Fruit fly (Drosophila melanogaster) whole organism, embryonic: ENCODE data around the gene Etl1.
A peak's percentile ranks its signal among the peaks of the same experiment; 100 is the strongest.

Source experiments
- ATbp ChIP-seq: fragments of 200-800 bp; sonication (Bioruptor generic); optimal IDR thresholded peaks from 2 replicates; lab custom pipeline; 2017; ENCODE audit warnings: missing biosample characterization, mild to moderate bottlenecking, missing genetic modification characterization, missing genetic modification reagents
- Adf1 ChIP-seq: fragments of 200-800 bp; sonication (Bioruptor generic); IDR thresholded peaks from 2 replicates; pipeline ENCODE4 v1.3.6; 2022; ENCODE audit warnings: missing biosample characterization, missing genetic modification characterization
- Asciz ChIP-seq: fragments of 200-800 bp; sonication (Bioruptor generic); optimal IDR thresholded peaks from 2 replicates; lab custom pipeline; 2017; ENCODE audit warnings: missing biosample characterization, mild to moderate bottlenecking, missing genetic modification characterization, missing genetic modification reagents
- Atf-2 ChIP-seq: fragments of 200-800 bp; sonication (Bioruptor generic); optimal IDR thresholded peaks from 2 replicates; lab custom pipeline; 2016; ENCODE audit warnings: missing biosample characterization, missing genetic modification characterization
- CG10147 ChIP-seq: fragments of 200-800 bp; sonication (Bioruptor generic); optimal IDR thresholded peaks from 2 replicates; lab custom pipeline; 2019; ENCODE audit warnings: missing biosample characterization, mild to moderate bottlenecking, missing genetic modification characterization, moderate library complexity
- CG10321 ChIP-seq: fragments of 200-800 bp; sonication (Bioruptor generic); IDR thresholded peaks from 2 replicates; pipeline ENCODE4 v1.3.6; 2022; ENCODE audit warnings: missing biosample characterization, missing genetic modification characterization
- CG12299 ChIP-seq: fragments of 200-800 bp; sonication (Bioruptor generic); optimal IDR thresholded peaks from 2 replicates; lab custom pipeline; 2018; ENCODE audit warnings: missing biosample characterization, mild to moderate bottlenecking, missing genetic modification characterization
- CG12391 ChIP-seq: fragments of 200-800 bp; sonication (Bioruptor generic); optimal IDR thresholded peaks from 3 replicates; lab custom pipeline; 2018; ENCODE audit warnings: missing biosample characterization, mild to moderate bottlenecking, missing genetic modification characterization, moderate library complexity
- CG12942 ChIP-seq: fragments of 200-800 bp; sonication (Bioruptor generic); optimal IDR thresholded peaks from 3 replicates; lab custom pipeline; 2016; ENCODE audit warnings: missing biosample characterization, missing genetic modification characterization
- CG13424 ChIP-seq: fragments of 200-800 bp; sonication (Bioruptor generic); optimal IDR thresholded peaks from 2 replicates; lab custom pipeline; 2019; ENCODE audit warnings: missing biosample characterization, mild to moderate bottlenecking, missing genetic modification characterization, moderate library complexity
- CG13894 ChIP-seq: fragments of 200-800 bp; sonication (Bioruptor generic); optimal IDR thresholded peaks from 3 replicates; lab custom pipeline; 2018; ENCODE audit warnings: missing biosample characterization, mild to moderate bottlenecking, missing genetic modification characterization, moderate library complexity
- CG14965 ChIP-seq: fragments of 200-800 bp; sonication (Bioruptor generic); optimal IDR thresholded peaks from 2 replicates; lab custom pipeline; 2016; ENCODE audit warnings: missing biosample characterization, missing genetic modification characterization, borderline replicate concordance
- CG17359 ChIP-seq: fragments of 200-800 bp; sonication (Bioruptor generic); optimal IDR thresholded peaks from 3 replicates; lab custom pipeline; 2018; ENCODE audit warnings: missing biosample characterization, mild to moderate bottlenecking, missing genetic modification characterization, moderate library complexity
- CG17385 ChIP-seq: fragments of 200-800 bp; sonication (Bioruptor generic); optimal IDR thresholded peaks from 3 replicates; lab custom pipeline; 2018; ENCODE audit warnings: missing biosample characterization, mild to moderate bottlenecking, missing genetic modification characterization
- CG2199 ChIP-seq: fragments of 200-800 bp; sonication (Bioruptor generic); IDR thresholded peaks from 3 replicates; pipeline ENCODE4 v1.3.6; 2022; ENCODE audit warnings: missing biosample characterization, missing genetic modification characterization
- CG3163 ChIP-seq: fragments of 200-800 bp; sonication (Bioruptor generic); optimal IDR thresholded peaks from 3 replicates; lab custom pipeline; 2016; ENCODE audit warnings: missing biosample characterization, missing genetic modification characterization
- CG3847 ChIP-seq: fragments of 200-800 bp; sonication (Bioruptor generic); IDR thresholded peaks from 2 replicates; pipeline ENCODE4 v1.3.6; 2022; ENCODE audit warnings: missing biosample characterization, missing genetic modification characterization
- CG4424 ChIP-seq: fragments of 200-800 bp; sonication (Bioruptor generic); optimal IDR thresholded peaks from 3 replicates; lab custom pipeline; 2016; ENCODE audit warnings: missing biosample characterization, missing genetic modification characterization
- CG6254 ChIP-seq: fragments of 200-800 bp; sonication (Bioruptor generic); optimal IDR thresholded peaks from 3 replicates; lab custom pipeline; 2017; ENCODE audit warnings: mild to moderate bottlenecking, missing biosample characterization, missing genetic modification reagents, missing genetic modification characterization
- CG7556 ChIP-seq: fragments of 200-800 bp; sonication (Bioruptor generic); optimal IDR thresholded peaks from 2 replicates; lab custom pipeline; 2017; ENCODE audit warnings: missing biosample characterization, mild to moderate bottlenecking, missing genetic modification characterization
- CG8281 ChIP-seq: fragments of 200-800 bp; sonication (Bioruptor generic); optimal IDR thresholded peaks from 2 replicates; lab custom pipeline; 2018; ENCODE audit warnings: missing biosample characterization, mild to moderate bottlenecking, missing genetic modification characterization, moderate library complexity
- Chrac-16 ChIP-seq: fragments of 200-800 bp; sonication (Bioruptor generic); optimal IDR thresholded peaks from 3 replicates; lab custom pipeline; 2016; ENCODE audit warnings: missing biosample characterization, missing genetic modification characterization
- Gsc ChIP-seq: fragments of 200-800 bp; sonication (Bioruptor generic); IDR thresholded peaks from 2 replicates; pipeline ENCODE4 v1.3.6; 2022; ENCODE audit warnings: missing biosample characterization, missing genetic modification characterization
- HLH3B ChIP-seq: fragments of 200-800 bp; sonication (Bioruptor generic); IDR thresholded peaks from 2 replicates; pipeline ENCODE4 v1.3.6; 2022; ENCODE audit warnings: missing biosample characterization, missing genetic modification characterization
- HmgZ ChIP-seq: fragments of 200-800 bp; sonication (Bioruptor generic); optimal IDR thresholded peaks from 2 replicates; lab custom pipeline; 2018; ENCODE audit warnings: missing biosample characterization, mild to moderate bottlenecking, missing genetic modification characterization
- Jarid2 ChIP-seq: fragments of 200-800 bp; sonication (Bioruptor generic); optimal IDR thresholded peaks from 3 replicates; lab custom pipeline; 2017; ENCODE audit warnings: mild to moderate bottlenecking, missing biosample characterization, missing genetic modification reagents, missing genetic modification characterization
- Kr ChIP-seq: fragments of 200-800 bp; sonication (Bioruptor generic); optimal IDR thresholded peaks from 2 replicates; lab custom pipeline; 2017; ENCODE audit warnings: missing biosample characterization, mild to moderate bottlenecking, missing genetic modification characterization
- Meics ChIP-seq: fragments of 200-800 bp; sonication (Bioruptor generic); optimal IDR thresholded peaks from 2 replicates; lab custom pipeline; 2017; ENCODE audit warnings: missing biosample characterization, mild to moderate bottlenecking, missing genetic modification characterization
- PHDP ChIP-seq: fragments of 200-800 bp; sonication (Bioruptor generic); optimal IDR thresholded peaks from 3 replicates; lab custom pipeline; 2018; ENCODE audit warnings: missing biosample characterization, mild to moderate bottlenecking, missing genetic modification characterization, moderate library complexity
- Spps ChIP-seq: fragments of 200-800 bp; sonication (Bioruptor generic); optimal IDR thresholded peaks from 2 replicates; lab custom pipeline; 2018; ENCODE audit warnings: missing biosample characterization, mild to moderate bottlenecking, missing genetic modification characterization
- Vsx1 ChIP-seq: fragments of 200-800 bp; sonication (Bioruptor generic); optimal IDR thresholded peaks from 2 replicates; lab custom pipeline; 2017; ENCODE audit warnings: missing biosample characterization, mild to moderate bottlenecking, missing genetic modification characterization, missing genetic modification reagents
- ara ChIP-seq: fragments of 200-800 bp; sonication (Bioruptor generic); IDR thresholded peaks from 2 replicates; pipeline ENCODE4 v1.3.6; 2022; ENCODE audit warnings: missing biosample characterization, missing genetic modification characterization
- cas ChIP-seq: fragments of 200-800 bp; sonication (Bioruptor generic); IDR thresholded peaks from 2 replicates; pipeline ENCODE4 v1.3.6; 2022; ENCODE audit warnings: missing biosample characterization, missing genetic modification characterization
- fd3F ChIP-seq: fragments of 200-800 bp; sonication (Bioruptor generic); optimal IDR thresholded peaks from 2 replicates; lab custom pipeline; 2018; ENCODE audit warnings: missing biosample characterization, mild to moderate bottlenecking, missing genetic modification characterization, moderate library complexity
- grn ChIP-seq: fragments of 200-800 bp; sonication (Bioruptor generic); optimal IDR thresholded peaks from 3 replicates; lab custom pipeline; 2017; ENCODE audit warnings: missing biosample characterization, missing genetic modification characterization
- gsb ChIP-seq: fragments of 200-800 bp; sonication (Bioruptor generic); IDR thresholded peaks from 2 replicates; pipeline ENCODE4 v1.3.6; 2022; ENCODE audit warnings: missing biosample characterization, missing genetic modification characterization
- jigr1 ChIP-seq: fragments of 200-800 bp; sonication (Bioruptor generic); IDR thresholded peaks from 3 replicates; pipeline ENCODE4 v1.3.6; 2022; ENCODE audit warnings: missing biosample characterization, missing genetic modification characterization
- kni ChIP-seq: fragments of 200-800 bp; sonication (Bioruptor generic); optimal IDR thresholded peaks from 3 replicates; lab custom pipeline; 2017; ENCODE audit warnings: mild to moderate bottlenecking, missing biosample characterization, missing genetic modification reagents, missing genetic modification characterization
- nerfin-1 ChIP-seq: fragments of 200-800 bp; sonication (Bioruptor generic); optimal IDR thresholded peaks from 3 replicates; lab custom pipeline; 2019; ENCODE audit warnings: missing biosample characterization, mild to moderate bottlenecking, missing genetic modification characterization, moderate library complexity
- otp ChIP-seq: fragments of 200-800 bp; sonication (Bioruptor generic); IDR thresholded peaks from 3 replicates; pipeline ENCODE4, ENCODE4 v1.3.6; 2022; ENCODE audit warnings: missing biosample characterization, missing genetic modification characterization
- pfk ChIP-seq: fragments of 200-800 bp; sonication (Bioruptor generic); optimal IDR thresholded peaks from 2 replicates; lab custom pipeline; 2018; ENCODE audit warnings: missing biosample characterization, mild to moderate bottlenecking, missing genetic modification characterization, moderate library complexity
- pita ChIP-seq: fragments of 200-800 bp; sonication (Bioruptor generic); optimal IDR thresholded peaks from 2 replicates; lab custom pipeline; 2017; ENCODE audit warnings: missing biosample characterization, mild to moderate bottlenecking, missing genetic modification characterization
- salm ChIP-seq: fragments of 200-800 bp; sonication (Bioruptor generic); optimal IDR thresholded peaks from 2 replicates; lab custom pipeline; 2018; ENCODE audit warnings: missing biosample characterization, mild to moderate bottlenecking, missing genetic modification characterization
- schlank ChIP-seq: fragments of 200-800 bp; sonication (Bioruptor generic); optimal IDR thresholded peaks from 2 replicates; lab custom pipeline; 2018; ENCODE audit warnings: missing biosample characterization, mild to moderate bottlenecking, missing genetic modification characterization
- sd ChIP-seq: fragments of 200-800 bp; sonication (Bioruptor generic); optimal IDR thresholded peaks from 3 replicates; lab custom pipeline; 2018; ENCODE audit warnings: missing biosample characterization, mild to moderate bottlenecking, missing genetic modification characterization, moderate library complexity
- sima ChIP-seq: fragments of 200-800 bp; sonication (Bioruptor generic); optimal IDR thresholded peaks from 2 replicates; lab custom pipeline; 2016; ENCODE audit warnings: missing biosample characterization, missing genetic modification characterization
- slou ChIP-seq: fragments of 200-800 bp; sonication (Bioruptor generic); optimal IDR thresholded peaks from 3 replicates; lab custom pipeline; 2016; ENCODE audit warnings: missing biosample characterization, missing genetic modification characterization
- trh ChIP-seq: fragments of 200-800 bp; sonication (Bioruptor generic); optimal IDR thresholded peaks from 2 replicates; lab custom pipeline; 2016; ENCODE audit warnings: missing biosample characterization, missing genetic modification characterization
- tx ChIP-seq: fragments of 200-800 bp; sonication (Bioruptor generic); optimal IDR thresholded peaks from 2 replicates; lab custom pipeline; 2016; ENCODE audit warnings: missing biosample characterization, missing genetic modification characterization

Etl1 gene

DNA sequence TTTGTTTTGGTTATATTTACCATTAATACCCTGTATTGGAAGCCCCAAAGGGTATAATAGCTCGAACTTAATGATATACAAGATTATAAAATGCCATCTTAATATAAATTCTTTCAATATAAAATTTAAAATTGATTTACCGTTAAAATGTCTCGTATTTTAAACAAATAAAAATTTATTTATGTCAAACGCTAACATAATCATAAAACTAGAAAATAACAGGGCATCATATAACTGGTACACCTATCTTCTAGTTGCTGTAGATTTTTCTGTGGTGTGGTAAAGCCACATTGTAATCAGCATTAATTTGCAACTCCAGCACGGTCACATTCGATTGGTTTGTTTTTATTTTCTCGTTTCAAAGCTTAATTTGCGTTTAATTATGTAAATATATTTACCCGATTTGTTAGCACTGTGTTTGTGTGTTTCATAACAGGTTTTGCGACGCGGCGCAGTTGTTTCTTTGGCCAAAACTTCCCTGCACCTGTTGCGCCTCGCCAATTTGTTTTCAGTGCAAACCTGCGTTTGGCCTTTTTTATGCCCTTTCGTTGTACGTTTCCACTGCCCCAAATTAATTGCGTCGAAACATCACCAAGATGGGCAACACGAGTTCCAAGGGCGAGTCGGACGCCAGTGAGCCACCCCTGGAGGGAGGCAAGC is 44.7 kb upstream of the Etl1 start, which contains the start of the genes CG4658 and CG5846 (continued):
- TF ChIP-seq jigr1 = peak; percentile 87
- TF ChIP-seq CG7556 (GFP tag; lab: Kevin White, UChicago) = peak; percentile 92
- TF ChIP-seq nerfin-1 (tag; lab: Kevin White, UChicago) = peak; percentile 86
- TF ChIP-seq slou (GFP tag; lab: Kevin White, UChicago) = peak; percentile 88
- TF ChIP-seq kni = peak; percentile 29
- TF ChIP-seq sd (tag; lab: Kevin White, UChicago) = peak; percentile 84
- peak; percentile 85 for TF ChIP-seq CG3847 (GFP tag; lab: Robert Waterston, UW)
- no peak for TF ChIP-seq sima (GFP tag; lab: Kevin White, UChicago)
- TF ChIP-seq otp = peak; percentile 88
- TF ChIP-seq HmgZ (tag; lab: Kevin White, UChicago) = peak; percentile 94
- TF ChIP-seq CG3163 = peak; percentile 29
- TF ChIP-seq CG13424 = peak; percentile 94
- TF ChIP-seq CG12391 (tag; lab: Kevin White, UChicago) = peak; percentile 98
- TF ChIP-seq CG10147 (GFP tag; lab: Kevin White, UChicago) = peak; percentile 89
- TF ChIP-seq schlank (tag; lab: Kevin White, UChicago) = peak; percentile 72
- TF ChIP-seq trh (GFP tag; lab: Kevin White, UChicago) = peak; percentile 80
- TF ChIP-seq fd3F (GFP tag; lab: Kevin White, UChicago) = peak; percentile 92
- no peak for TF ChIP-seq Kr (GFP tag; lab: Kevin White, UChicago)
- TF ChIP-seq CG17359 (tag; lab: Kevin White, UChicago) = peak; percentile 96
- peak; percentile 96 for TF ChIP-seq Chrac-16
- TF ChIP-seq ATbp = peak; percentile 84
- peak; percentile 74 for TF ChIP-seq CG8281
- peak; percentile 87 for TF ChIP-seq Asciz (GFP tag; lab: Kevin White, UChicago)
- peak; percentile 95 for TF ChIP-seq ara (GFP tag; lab: Robert Waterston, UW)
- peak; percentile 90 for TF ChIP-seq CG12299 (tag; lab: Kevin White, UChicago)
- peak; percentile 90 for TF ChIP-seq CG13894 (tag; lab: Kevin White, UChicago)
- peak; percentile 87 for TF ChIP-seq cas (GFP tag; lab: Robert Waterston, UW)
- peak; percentile 97 for TF ChIP-seq HLH3B (GFP tag; lab: Robert Waterston, UW)
- TF ChIP-seq Meics (GFP tag; lab: Kevin White, UChicago) = peak; percentile 92
- no peak for TF ChIP-seq Jarid2 (GFP tag; lab: Kevin White, UChicago)
- peak; percentile 88 for TF ChIP-seq CG17385 (GFP tag; lab: Kevin White, UChicago)
- TF ChIP-seq CG10321 = peak; percentile 62; the same call in 1 of the 2 replicates
- TF ChIP-seq Spps = peak; percentile 94
- TF ChIP-seq CG6254 = peak; percentile 81
- peak; percentile 97 for TF ChIP-seq PHDP (tag; lab: Kevin White, UChicago)
- TF ChIP-seq CG4424 (GFP tag; lab: Kevin White, UChicago) = peak; percentile 95
- no peak for TF ChIP-seq CG14965 (GFP tag; lab: Kevin White, UChicago)
- no peak for TF ChIP-seq pfk
- TF ChIP-seq tx (GFP tag; lab: Kevin White, UChicago) = peak; percentile 45
- peak; percentile 83 for TF ChIP-seq Vsx1 (GFP tag; lab: Kevin White, UChicago)
- peak; percentile 94 for TF ChIP-seq CG12942 (GFP tag; lab: Kevin White, UChicago)
- peak; percentile 78 for TF ChIP-seq Gsc
- TF ChIP-seq salm (tag; lab: Kevin White, UChicago) = peak; percentile 91
- TF ChIP-seq grn (GFP tag; lab: Kevin White, UChicago) = no peak
- TF ChIP-seq Atf-2 = peak; percentile 75
- TF ChIP-seq pita (GFP tag; lab: Kevin White, UChicago) = no peak
- TF ChIP-seq Adf1 = peak; percentile 77
- TF ChIP-seq gsb (GFP tag; lab: Robert Waterston, UW) = peak; percentile 80
- peak; percentile 77; the same call in 2 of the 3 replicates for TF ChIP-seq CG2199 (GFP tag; lab: Robert Waterston, UW)
